Worm (Caenorhabditis elegans): ENCODE measurements around the gene C06A1.7.

ce11 chrII:10525134-10525533 is 39.6 kb upstream of the C06A1.7 start:
- TF ChIP-seq scrt-1 (GFP tag; IDR thresholded peaks at IDR 0.05) (no peak), tra-4 (tag; optimal IDR thresholded peaks at IDR 0.05) (no peak), ama-1 (optimal IDR thresholded peaks at IDR 0.05) (no peak), flt-1 (GFP tag; IDR thresholded peaks at IDR 0.05) (no peak), sea-1 (GFP tag; conservative IDR thresholded peaks at IDR 0.05) (no peak), hnd-1 (tag; optimal IDR thresholded peaks at IDR 0.05) (no peak), ceh-36 (tag; optimal IDR thresholded peaks at IDR 0.05) (no peak), F13C5.2 (tag; optimal IDR thresholded peaks at IDR 0.05) (no peak), tbx-37 (GFP tag; conservative IDR thresholded peaks at IDR 0.05) (no peak), aly-1 (tag; optimal IDR thresholded peaks at IDR 0.05) (no peak), tbx-11 (GFP tag; IDR thresholded peaks at IDR 0.05) (no peak), ets-7 (tag; optimal IDR thresholded peaks at IDR 0.05) (no peak)

All from whole organism, early embryonic.